Worm (Caenorhabditis elegans): ENCODE results near the gene nas-23.

DNA sequence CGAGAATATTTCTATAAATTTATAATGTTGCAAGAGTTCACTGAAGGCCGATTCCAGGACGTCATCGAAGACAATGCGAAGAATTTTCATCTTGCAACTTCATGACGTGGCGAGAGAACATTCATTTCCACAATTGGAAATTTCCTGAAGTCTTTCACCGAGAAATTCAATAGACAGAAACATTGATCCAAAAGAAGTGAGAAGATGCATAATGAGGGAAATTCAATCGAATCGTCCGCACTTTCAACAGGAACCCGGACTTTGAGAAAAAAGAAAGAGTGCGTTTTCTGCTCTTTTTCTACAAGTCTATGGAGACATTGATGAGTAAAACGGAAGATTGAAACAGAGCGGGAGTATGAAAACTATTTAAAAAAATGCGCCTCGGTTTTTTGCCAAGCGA is 24.2 kb downstream of the nas-23 start:
- no peak for TF ChIP-seq klf-2 (GFP tag; conservative IDR thresholded peaks at IDR 0.05)
- no peak for TF ChIP-seq flt-1 (GFP tag; IDR thresholded peaks at IDR 0.05)
- TF ChIP-seq T22C8.4 (GFP tag; IDR thresholded peaks at IDR 0.05): no peak
- no peak for TF ChIP-seq ztf-23 (GFP tag; IDR thresholded peaks at IDR 0.05)
- TF ChIP-seq tab-1 (GFP tag; IDR thresholded peaks at IDR 0.05): no peak
- TF ChIP-seq cog-1 (tag; optimal IDR thresholded peaks at IDR 0.05): no peak
- TF ChIP-seq ztf-29 (GFP tag; IDR thresholded peaks at IDR 0.05): no peak
